Fruit fly (Drosophila melanogaster) whole organism, embryonic: Measurements from ENCODE around the gene CG13894.

Experiments
- Adf1 ChIP-seq: fragments of 200-800 bp; sonication (Bioruptor generic); IDR thresholded peaks from 2 replicates; pipeline ENCODE4 v1.3.6; 2022; ENCODE audit warnings: missing biosample characterization, missing genetic modification characterization
- B-H1 ChIP-seq: fragments of 200-800 bp; sonication (Bioruptor generic); IDR thresholded peaks from 3 replicates; pipeline ENCODE4 v1.3.6; 2022; ENCODE audit warnings: missing biosample characterization, missing genetic modification characterization
- BEAF-32 ChIP-seq: fragments of 200-800 bp; sonication (Bioruptor generic); optimal IDR thresholded peaks from 3 replicates; lab custom pipeline; 2017; ENCODE audit warnings: missing biosample characterization, missing genetic modification characterization, mild to moderate bottlenecking, moderate library complexity, missing genetic modification reagents
- BtbVII ChIP-seq: fragments of 200-800 bp; sonication (Bioruptor generic); optimal IDR thresholded peaks from 3 replicates; lab custom pipeline; 2017; ENCODE audit warnings: missing biosample characterization, mild to moderate bottlenecking, missing genetic modification characterization
- Bteb2 ChIP-seq: fragments of 200-800 bp; sonication (Bioruptor generic); optimal IDR thresholded peaks from 2 replicates; lab custom pipeline; 2016; ENCODE audit warnings: missing biosample characterization, missing genetic modification characterization
- CG10462 ChIP-seq: fragments of 200-800 bp; sonication (Bioruptor generic); optimal IDR thresholded peaks from 2 replicates; lab custom pipeline; 2016; ENCODE audit warnings: missing biosample characterization, missing genetic modification characterization
- CG11504 ChIP-seq: fragments of 200-800 bp; sonication (Bioruptor generic); optimal IDR thresholded peaks from 3 replicates; lab custom pipeline; 2019; ENCODE audit warnings: missing biosample characterization, mild to moderate bottlenecking, missing genetic modification characterization, moderate library complexity
- CG12071 ChIP-seq: fragments of 200-800 bp; sonication (Bioruptor generic); optimal IDR thresholded peaks from 3 replicates; lab custom pipeline; 2018; ENCODE audit warnings: missing biosample characterization, mild to moderate bottlenecking, missing genetic modification characterization
- CG12236 ChIP-seq: fragments of 200-800 bp; sonication (Bioruptor generic); optimal IDR thresholded peaks from 2 replicates; lab custom pipeline; 2016; ENCODE audit warnings: missing biosample characterization, missing genetic modification characterization
- CG12744 ChIP-seq: fragments of 200-800 bp; sonication (Bioruptor generic); optimal IDR thresholded peaks from 2 replicates; lab custom pipeline; 2016; ENCODE audit warnings: missing biosample characterization, missing genetic modification characterization
- CG13775 ChIP-seq: fragments of 200-800 bp; sonication (Bioruptor generic); optimal IDR thresholded peaks from 3 replicates; lab custom pipeline; 2017; ENCODE audit warnings: missing biosample characterization, mild to moderate bottlenecking, missing genetic modification characterization
- CG14014 ChIP-seq: fragments of 200-800 bp; sonication (Bioruptor generic); IDR thresholded peaks from 2 replicates; pipeline ENCODE4 v1.3.6; 2022; ENCODE audit warnings: missing biosample characterization, missing genetic modification characterization
- CG14860 ChIP-seq: fragments of 200-800 bp; sonication (Bioruptor generic); IDR thresholded peaks from 3 replicates; pipeline ENCODE4 v1.3.6; 2022; ENCODE audit warnings: missing biosample characterization, missing genetic modification characterization; ENCODE audit not compliant: partially characterized antibody
- CG14965 ChIP-seq: fragments of 200-800 bp; sonication (Bioruptor generic); optimal IDR thresholded peaks from 2 replicates; lab custom pipeline; 2016; ENCODE audit warnings: missing biosample characterization, missing genetic modification characterization, borderline replicate concordance
- CG15479 ChIP-seq: fragments of 200-800 bp; sonication (Bioruptor generic); optimal IDR thresholded peaks from 3 replicates; lab custom pipeline; 2019; ENCODE audit warnings: missing biosample characterization, mild to moderate bottlenecking, missing genetic modification characterization, moderate library complexity
- CG17361 ChIP-seq: fragments of 200-800 bp; sonication (Bioruptor generic); IDR thresholded peaks from 3 replicates; pipeline ENCODE4 v1.3.6; 2022; ENCODE audit warnings: missing biosample characterization, missing genetic modification characterization
- CG17829 ChIP-seq: fragments of 200-800 bp; optimal IDR thresholded peaks from 2 replicates; lab custom pipeline; 2019; ENCODE audit warnings: missing biosample characterization, mild to moderate bottlenecking, missing genetic modification characterization, moderate library complexity
- CG31388 ChIP-seq: fragments of 200-800 bp; sonication (Bioruptor generic); optimal IDR thresholded peaks from 2 replicates; lab custom pipeline; 2016; ENCODE audit warnings: missing biosample characterization, missing genetic modification characterization
- CG34376 ChIP-seq: fragments of 200-800 bp; sonication (Bioruptor generic); optimal IDR thresholded peaks from 2 replicates; lab custom pipeline; 2018; ENCODE audit warnings: missing biosample characterization, mild to moderate bottlenecking, missing genetic modification characterization
- CG43689 ChIP-seq: fragments of 200-800 bp; sonication (Bioruptor generic); IDR thresholded peaks from 2 replicates; pipeline ENCODE4 v1.3.6; 2022; ENCODE audit warnings: missing biosample characterization, missing genetic modification characterization
- CG4404 ChIP-seq: fragments of 200-800 bp; sonication (Bioruptor generic); IDR thresholded peaks from 2 replicates; pipeline ENCODE4 v1.3.6; 2022; ENCODE audit warnings: missing biosample characterization, missing genetic modification characterization
- CG6813 ChIP-seq: fragments of 200-800 bp; sonication (Bioruptor generic); optimal IDR thresholded peaks from 2 replicates; lab custom pipeline; 2017; ENCODE audit warnings: missing biosample characterization, missing genetic modification characterization, mild to moderate bottlenecking, moderate library complexity, missing genetic modification reagents
- CG7357 ChIP-seq: fragments of 200-800 bp; sonication (Bioruptor generic); IDR thresholded peaks from 3 replicates; pipeline ENCODE4 v1.3.6; 2022; ENCODE audit warnings: missing biosample characterization, missing genetic modification characterization
- CG7963 ChIP-seq: fragments of 200-800 bp; sonication (Bioruptor generic); IDR thresholded peaks from 3 replicates; pipeline ENCODE4 v1.3.6; 2022; ENCODE audit warnings: missing biosample characterization, missing genetic modification characterization; ENCODE audit not compliant: partially characterized antibody
- CG7987 ChIP-seq: fragments of 200-800 bp; sonication (Bioruptor generic); optimal IDR thresholded peaks from 2 replicates; lab custom pipeline; 2018; ENCODE audit warnings: missing biosample characterization, mild to moderate bottlenecking, missing genetic modification characterization, moderate library complexity
- Chrac-16 ChIP-seq: fragments of 200-800 bp; sonication (Bioruptor generic); optimal IDR thresholded peaks from 3 replicates; lab custom pipeline; 2016; ENCODE audit warnings: missing biosample characterization, missing genetic modification characterization
- Dip2 ChIP-seq: fragments of 200-800 bp; sonication (Bioruptor generic); IDR thresholded peaks from 2 replicates; pipeline ENCODE4 v1.3.6; 2022; ENCODE audit warnings: missing biosample characterization, missing genetic modification characterization
- Doc2 ChIP-seq: fragments of 200-800 bp; sonication (Bioruptor generic); IDR thresholded peaks from 2 replicates; pipeline ENCODE4 v1.3.6; 2022; ENCODE audit warnings: missing biosample characterization, missing genetic modification characterization
- HmgD ChIP-seq: fragments of 200-800 bp; sonication (Bioruptor generic); optimal IDR thresholded peaks from 3 replicates; lab custom pipeline; 2016; ENCODE audit warnings: missing biosample characterization, missing genetic modification characterization
- Hsf ChIP-seq: fragments of 200-800 bp; sonication (Bioruptor generic); optimal IDR thresholded peaks from 3 replicates; lab custom pipeline; 2016; ENCODE audit warnings: missing biosample characterization, missing genetic modification characterization
- Mes4 ChIP-seq: fragments of 200-800 bp; sonication (Bioruptor generic); optimal IDR thresholded peaks from 2 replicates; lab custom pipeline; 2016; ENCODE audit warnings: missing biosample characterization, missing genetic modification characterization
- NFAT ChIP-seq: fragments of 200-800 bp; sonication (Bioruptor generic); IDR thresholded peaks from 2 replicates; pipeline ENCODE4 v1.3.6; 2022; ENCODE audit warnings: missing biosample characterization, missing genetic modification characterization
- Xrp1 ChIP-seq: fragments of 200-800 bp; sonication (Bioruptor generic); IDR thresholded peaks from 2 replicates; pipeline ENCODE4 v1.3.6; 2022; ENCODE audit warnings: missing biosample characterization, missing genetic modification characterization
- dmrt99B ChIP-seq: fragments of 200-800 bp; sonication (Bioruptor generic); optimal IDR thresholded peaks from 2 replicates; lab custom pipeline; 2018; ENCODE audit warnings: missing biosample characterization, mild to moderate bottlenecking, missing genetic modification characterization, moderate library complexity
- en ChIP-seq: fragments of 200-800 bp; sonication (Bioruptor generic); optimal IDR thresholded peaks from 2 replicates; lab custom pipeline; 2016; ENCODE audit warnings: missing biosample characterization, missing genetic modification characterization
- esg ChIP-seq: fragments of 200-800 bp; sonication (Bioruptor generic); conservative IDR thresholded peaks from 2 replicates; pipeline ENCODE4 v1.3.6; 2022; ENCODE audit warnings: missing biosample characterization, missing genetic modification characterization
- ewg ChIP-seq: fragments of 200-800 bp; sonication (Bioruptor generic); optimal IDR thresholded peaks from 3 replicates; lab custom pipeline; 2017; ENCODE audit warnings: mild to moderate bottlenecking, missing biosample characterization, missing genetic modification reagents, missing genetic modification characterization
- gem ChIP-seq: fragments of 200-800 bp; sonication (Bioruptor generic); optimal IDR thresholded peaks from 2 replicates; lab custom pipeline; 2019; ENCODE audit warnings: missing biosample characterization, mild to moderate bottlenecking, missing genetic modification characterization, moderate library complexity
- jing ChIP-seq: fragments of 200-800 bp; sonication (Bioruptor generic); optimal IDR thresholded peaks from 2 replicates; lab custom pipeline; 2018; ENCODE audit warnings: missing biosample characterization, mild to moderate bottlenecking, missing genetic modification characterization
- jumu ChIP-seq: fragments of 200-800 bp; sonication (Bioruptor generic); optimal IDR thresholded peaks from 3 replicates; lab custom pipeline; 2016; ENCODE audit warnings: missing biosample characterization, missing genetic modification characterization
- lola ChIP-seq, 3 experiments: fragments of >200 bp in 2 of 3; fragments of 200-800 bp in 1 of 3; sonication (Bioruptor generic) in 1 of 3; optimal IDR thresholded peaks; 2 replicates each; lab custom pipeline; 2017 to 2019; ENCODE audit warnings: missing biosample characterization in 3 of 3, missing genetic modification characterization in 3 of 3, mild to moderate bottlenecking in 1 of 3, moderate library complexity in 1 of 3
- nom ChIP-seq: fragments of 200-800 bp; sonication (Bioruptor generic); optimal IDR thresholded peaks from 2 replicates; lab custom pipeline; 2017; ENCODE audit warnings: missing biosample characterization, missing genetic modification characterization, mild to moderate bottlenecking, moderate library complexity, missing genetic modification reagents
- peb ChIP-seq: fragments of 200-800 bp; sonication (Bioruptor generic); IDR thresholded peaks from 2 replicates; pipeline ENCODE4 v1.3.6; 2022; ENCODE audit warnings: missing biosample characterization, missing genetic modification characterization
- run ChIP-seq: fragments of 200-800 bp; sonication (Bioruptor generic); optimal IDR thresholded peaks from 3 replicates; lab custom pipeline; 2018; ENCODE audit warnings: missing biosample characterization, mild to moderate bottlenecking, missing genetic modification characterization
- salm ChIP-seq: fragments of 200-800 bp; sonication (Bioruptor generic); optimal IDR thresholded peaks from 2 replicates; lab custom pipeline; 2018; ENCODE audit warnings: missing biosample characterization, mild to moderate bottlenecking, missing genetic modification characterization
- sc ChIP-seq, 3 experiments: fragments of >200 bp in 2 of 3; fragments of 200-800 bp in 1 of 3; sonication (Bioruptor generic) in 1 of 3; optimal IDR thresholded peaks; 2 replicates in 2 of 3; 3 replicates in 1 of 3; lab custom pipeline; 2017; ENCODE audit warnings: mild to moderate bottlenecking in 1 of 3, missing biosample characterization in 1 of 3, missing genetic modification characterization in 1 of 3, missing genetic modification reagents in 1 of 3
- sim ChIP-seq: fragments of 200-800 bp; sonication (Bioruptor generic); IDR thresholded peaks from 2 replicates; pipeline ENCODE4 v1.3.6; 2022; ENCODE audit warnings: missing biosample characterization, missing genetic modification characterization
- so ChIP-seq: fragments of 200-800 bp; sonication (Bioruptor generic); IDR thresholded peaks from 3 replicates; pipeline ENCODE4 v1.3.6; 2022; ENCODE audit warnings: missing biosample characterization, missing genetic modification characterization
- tup ChIP-seq: fragments of 200-800 bp; sonication (Bioruptor generic); optimal IDR thresholded peaks from 2 replicates; lab custom pipeline; 2016; ENCODE audit warnings: missing biosample characterization, mild to moderate bottlenecking, missing genetic modification characterization, moderate library complexity
- tx ChIP-seq: fragments of 200-800 bp; sonication (Bioruptor generic); optimal IDR thresholded peaks from 2 replicates; lab custom pipeline; 2016; ENCODE audit warnings: missing biosample characterization, missing genetic modification characterization

CG13894 gene

DNA sequence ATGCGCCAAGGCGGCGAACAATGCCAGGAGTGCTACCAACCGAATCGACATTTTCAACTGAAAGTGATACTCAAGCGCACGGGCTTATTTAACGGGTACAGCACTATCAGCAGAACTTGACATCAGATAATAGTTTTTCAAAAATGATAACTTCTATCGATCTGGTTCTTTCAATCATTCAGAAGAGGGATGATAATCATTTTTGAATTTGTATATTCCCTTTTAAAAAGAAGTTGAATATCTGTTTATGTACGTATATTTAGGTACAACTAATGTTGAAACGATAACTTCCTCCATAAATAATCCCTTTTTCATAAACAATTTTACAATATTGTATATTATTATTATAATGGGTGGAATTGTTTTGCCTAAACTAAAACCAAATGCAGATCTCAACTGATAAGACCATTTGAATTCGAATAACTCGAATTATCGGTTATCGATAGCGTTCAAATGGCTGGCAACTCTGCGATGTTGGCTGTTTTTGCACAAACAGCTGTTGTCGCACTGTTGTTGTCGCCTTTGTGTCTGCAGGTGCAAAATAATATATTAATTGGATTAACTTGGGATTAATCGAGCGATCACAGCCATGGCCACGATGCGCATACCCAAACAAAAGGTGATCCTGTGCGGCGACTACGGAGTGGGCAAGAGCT, 8.8 kb downstream of the CG13894 start, which contains the start of the genes CG32483 and RabX6 (continued):
- TF ChIP-seq en (GFP tag; lab: Kevin White, UChicago) (no peak), Xrp1 (GFP tag; lab: Robert Waterston, UW) (no peak), jumu (GFP tag; lab: Kevin White, UChicago) (no peak), Adf1 (GFP tag; lab: Robert Waterston, UW) (no peak), HmgD (GFP tag; lab: Kevin White, UChicago) (no peak), nom (GFP tag; lab: Kevin White, UChicago) (no peak), run (tag; lab: Kevin White, UChicago) (no peak), CG15479 (GFP tag; lab: Kevin White, UChicago) (peak; percentile 58), CG4404 (GFP tag; lab: Robert Waterston, UW) (no peak), tx (no peak), CG12236 (GFP tag; lab: Kevin White, UChicago) (no peak), CG14014 (no peak), BtbVII (GFP tag; lab: Kevin White, UChicago) (no peak), Bteb2 (GFP tag; lab: Kevin White, UChicago) (no peak), CG11504 (tag; lab: Kevin White, UChicago) (no peak), ewg (GFP tag; lab: Kevin White, UChicago) (peak; percentile 8), Hsf (GFP tag; lab: Kevin White, UChicago) (no peak), CG7963 (GFP tag; lab: Robert Waterston, UW) (0 out of 3 replicates have a peak, but pooled peaks have one; percentile 53), sc (optimal IDR thresholded peaks at IDR 0.05; lab: Kevin White, UChicago) (no peak), sc (GFP tag; optimal IDR thresholded peaks at IDR 0.05; lab: Kevin White, UChicago) (no peak), Mes4 (GFP tag; lab: Kevin White, UChicago) (no peak), peb (GFP tag; lab: Robert Waterston, UW) (no peak), sim (no peak), CG17361 (GFP tag; lab: Robert Waterston, UW) (no peak), CG17829 (tag; lab: Kevin White, UChicago) (no peak), gem (tag; lab: Kevin White, UChicago) (no peak), lola (GFP tag; optimal IDR thresholded peaks at IDR 0.05; lab: Kevin White, UChicago) (no peak), Doc2 (GFP tag; lab: Robert Waterston, UW) (no peak), CG10462 (GFP tag; lab: Kevin White, UChicago) (no peak), CG13775 (GFP tag; lab: Kevin White, UChicago) (no peak), CG12744 (GFP tag; lab: Kevin White, UChicago) (no peak), CG7357 (GFP tag; lab: Robert Waterston, UW) (no peak), salm (tag; lab: Kevin White, UChicago) (no peak), esg (GFP tag; lab: Robert Waterston, UW) (no peak), B-H1 (no peak), CG7987 (GFP tag; lab: Kevin White, UChicago) (no peak), CG43689 (GFP tag; lab: Robert Waterston, UW) (no peak), so (GFP tag; lab: Robert Waterston, UW) (no peak), CG14965 (no peak), CG14860 (GFP tag; lab: Robert Waterston, UW) (no peak), dmrt99B (no peak), CG6813 (GFP tag; lab: Kevin White, UChicago) (no peak), BEAF-32 (GFP tag; lab: Kevin White, UChicago) (peak; percentile 42), jing (GFP tag; lab: Kevin White, UChicago) (no peak), CG12071 (GFP tag; lab: Kevin White, UChicago) (no peak), Chrac-16 (GFP tag; lab: Kevin White, UChicago) (no peak), CG34376 (GFP tag; lab: Kevin White, UChicago) (no peak), tup (GFP tag; lab: Kevin White, UChicago) (no peak), CG31388 (GFP tag; lab: Kevin White, UChicago) (no peak), NFAT (GFP tag; lab: Robert Waterston, UW) (no peak), Dip2 (GFP tag; lab: Robert Waterston, UW) (no peak)
